Worm (Caenorhabditis elegans) whole organism, L4/young adult: ENCODE measurements around the gene F35H10.6.

Experiments used
- W03F9.2 ChIP-seq: fragments of 150-350 bp; optimal IDR thresholded peaks from 2 replicates; lab custom pipeline; 2014; ENCODE audit warnings: missing biosample characterization, missing genetic modification characterization
- dao-5 ChIP-seq: sonication (generic microtip); optimal IDR thresholded peaks from 2 replicates; lab custom pipeline; 2016; ENCODE audit warnings: missing genotype, missing genetic modification characterization, moderate library complexity, missing compliant biosample characterization
- him-1 ChIP-seq: sonication (generic microtip); optimal IDR thresholded peaks from 2 replicates; lab custom pipeline; 2016; ENCODE audit warnings: missing genotype, missing genetic modification reagents, missing genetic modification characterization, missing compliant biosample characterization

- TF ChIP-seq dao-5 (peak; percentile 91), him-1 (peak; percentile 60), W03F9.2 (peak; percentile 69)
These were observed 46.9 kb upstream of the F35H10.6 start for ce11 chrIV:8252856-8253255.
